Worm (Caenorhabditis elegans) whole organism, L4/young adult: ENCODE measurements around the gene fipr-25.

Source experiments
- W03F9.2 ChIP-seq: fragments of 150-350 bp; optimal IDR thresholded peaks from 2 replicates; lab custom pipeline; 2014; ENCODE audit warnings: missing biosample characterization, missing genetic modification characterization
- dao-5 ChIP-seq: sonication (generic microtip); optimal IDR thresholded peaks from 2 replicates; lab custom pipeline; 2016; ENCODE audit warnings: missing genotype, missing genetic modification characterization, moderate library complexity, missing compliant biosample characterization
- him-1 ChIP-seq: sonication (generic microtip); optimal IDR thresholded peaks from 2 replicates; lab custom pipeline; 2016; ENCODE audit warnings: missing genotype, missing genetic modification reagents, missing genetic modification characterization, missing compliant biosample characterization

ce11 chrV:1966962-1967361, 9.8 kb downstream of the fipr-25 start:
- TF ChIP-seq dao-5: no peak
- no peak for TF ChIP-seq him-1 (tag; lab: Kevin White, UChicago)
- TF ChIP-seq W03F9.2 (tag; lab: Kevin White, UChicago): no peak
